Worm (Caenorhabditis elegans): Measurements from ENCODE around the gene lgc-11.

DNA sequence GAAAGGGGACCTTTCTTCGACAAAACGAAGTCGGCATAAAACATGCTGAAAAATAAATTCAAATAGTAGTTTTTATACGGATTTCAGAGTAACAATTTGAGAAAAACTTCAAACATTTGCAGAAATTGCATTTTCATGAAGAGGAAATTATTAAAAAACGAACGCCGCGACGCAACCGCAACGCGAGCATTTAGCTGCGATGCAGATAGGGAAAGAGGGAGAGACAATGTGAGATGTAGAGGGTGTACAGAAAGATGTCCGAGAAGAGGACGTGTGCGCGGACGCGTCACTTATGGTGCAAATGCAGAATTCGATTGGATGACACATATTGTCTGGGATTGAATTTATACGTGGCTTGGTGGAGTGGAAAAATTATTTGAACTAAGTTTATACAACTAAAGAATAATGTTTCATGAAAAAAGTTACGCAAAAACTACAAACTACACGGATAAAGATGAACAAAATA lies 31.4 kb downstream of the lgc-11 start, which contains the start of gene coh-1:
- TF ChIP-seq hsf-1 (GFP tag; IDR thresholded peaks at IDR 0.05) (no peak), nfya-1 (tag; optimal IDR thresholded peaks at IDR 0.05; ENCODE audit: borderline replicate concordance, insufficient read depth) (no peak), pbrm-1 (GFP tag; IDR thresholded peaks at IDR 0.05) (no peak)
